Fruit fly (Drosophila melanogaster) Kc167 (cell line): ENCODE data around the gene fid.

Experiments used
- Myc ChIP-seq: fragments of >200 bp; optimal IDR thresholded peaks from 2 replicates; lab custom pipeline; 2017; ENCODE audit warnings: missing external identifiers
- Sin3A ChIP-seq: fragments of >200 bp; optimal IDR thresholded peaks from 2 replicates; lab custom pipeline; 2018; ENCODE audit warnings: missing external identifiers
- h ChIP-seq: fragments of >200 bp; optimal IDR thresholded peaks from 3 replicates; lab custom pipeline; 2018; ENCODE audit warnings: missing external identifiers
- insv ChIP-seq: fragments of >200 bp; optimal IDR thresholded peaks from 3 replicates; lab custom pipeline; 2018; ENCODE audit warnings: missing external identifiers
- psq ChIP-seq: fragments of >200 bp; optimal IDR thresholded peaks from 2 replicates; lab custom pipeline; 2017; ENCODE audit warnings: missing external identifiers
- ttk ChIP-seq: sonication (Bioruptor generic); optimal IDR thresholded peaks from 2 replicates; lab custom pipeline; 2017; ENCODE audit warnings: missing external identifiers

fid gene

dm6 chr3R:25997068-25997714 lies 27.3 kb downstream of the fid start:
- TF ChIP-seq Myc (lab: Kevin White, UChicago) (no peak), Sin3A (lab: Kevin White, UChicago) (no peak), ttk (lab: Kevin White, UChicago) (no peak), h (lab: Kevin White, UChicago) (no peak), psq (lab: Kevin White, UChicago) (no peak)

DNA sequence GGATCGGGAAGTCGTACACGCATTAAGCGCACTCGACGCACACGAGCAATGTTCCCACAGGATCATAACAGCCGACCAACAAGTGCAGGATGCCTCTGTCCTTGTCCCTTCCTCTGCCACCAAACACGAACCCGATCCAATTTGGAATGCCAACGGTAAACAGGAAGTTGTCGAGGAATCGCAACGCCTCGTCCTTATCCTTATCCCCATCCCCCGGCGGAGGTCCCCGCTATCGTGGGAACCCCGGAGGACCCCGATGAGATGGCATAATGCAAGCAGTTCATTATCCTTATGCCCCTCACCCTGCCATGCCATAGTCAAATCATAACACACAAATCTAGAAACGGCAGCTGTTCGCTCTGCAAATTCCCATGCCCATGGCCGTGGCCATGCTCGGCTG lies 29.2 kb downstream of the fid start:
- TF ChIP-seq Myc (lab: Kevin White, UChicago): no peak
- no peak for TF ChIP-seq h (lab: Kevin White, UChicago)
- TF ChIP-seq ttk (lab: Kevin White, UChicago): no peak
- TF ChIP-seq insv: no peak
- no peak for TF ChIP-seq psq (lab: Kevin White, UChicago)
- TF ChIP-seq Sin3A (lab: Kevin White, UChicago): no peak

dm6 chr3R:25999611-26000010 lies 29.7 kb downstream of the fid start:
- no peak for TF ChIP-seq psq (lab: Kevin White, UChicago)
- TF ChIP-seq insv: no peak
- no peak for TF ChIP-seq Myc (lab: Kevin White, UChicago)
- no peak for TF ChIP-seq h (lab: Kevin White, UChicago)
- no peak for TF ChIP-seq ttk (lab: Kevin White, UChicago)
- TF ChIP-seq Sin3A (lab: Kevin White, UChicago): no peak

- no peak for TF ChIP-seq psq (lab: Kevin White, UChicago)
- no peak for TF ChIP-seq ttk (lab: Kevin White, UChicago)
These were observed 31.1 kb downstream of the fid start for dm6 chr3R:26000720-26001682.

DNA sequence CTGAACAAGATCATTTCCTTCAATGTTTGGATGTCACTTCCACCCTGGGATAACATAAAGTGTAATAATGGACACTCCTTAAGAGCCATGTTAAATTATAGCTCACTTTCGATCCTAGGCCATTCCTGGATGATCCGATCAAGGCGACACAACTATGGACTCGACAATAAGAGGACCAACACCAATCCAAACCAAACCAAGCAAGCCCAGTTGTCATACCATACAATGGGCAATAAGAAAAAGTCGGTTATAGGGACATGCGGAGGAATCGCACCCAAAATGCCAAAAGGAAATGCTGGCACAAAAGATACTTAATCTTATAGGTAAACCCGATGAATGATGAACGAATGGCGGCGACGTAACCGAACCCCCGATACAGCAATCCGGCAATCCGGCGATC lies 32.2 kb downstream of the fid start:
- no peak for TF ChIP-seq Myc (lab: Kevin White, UChicago)
- no peak for TF ChIP-seq Sin3A (lab: Kevin White, UChicago)

DNA sequence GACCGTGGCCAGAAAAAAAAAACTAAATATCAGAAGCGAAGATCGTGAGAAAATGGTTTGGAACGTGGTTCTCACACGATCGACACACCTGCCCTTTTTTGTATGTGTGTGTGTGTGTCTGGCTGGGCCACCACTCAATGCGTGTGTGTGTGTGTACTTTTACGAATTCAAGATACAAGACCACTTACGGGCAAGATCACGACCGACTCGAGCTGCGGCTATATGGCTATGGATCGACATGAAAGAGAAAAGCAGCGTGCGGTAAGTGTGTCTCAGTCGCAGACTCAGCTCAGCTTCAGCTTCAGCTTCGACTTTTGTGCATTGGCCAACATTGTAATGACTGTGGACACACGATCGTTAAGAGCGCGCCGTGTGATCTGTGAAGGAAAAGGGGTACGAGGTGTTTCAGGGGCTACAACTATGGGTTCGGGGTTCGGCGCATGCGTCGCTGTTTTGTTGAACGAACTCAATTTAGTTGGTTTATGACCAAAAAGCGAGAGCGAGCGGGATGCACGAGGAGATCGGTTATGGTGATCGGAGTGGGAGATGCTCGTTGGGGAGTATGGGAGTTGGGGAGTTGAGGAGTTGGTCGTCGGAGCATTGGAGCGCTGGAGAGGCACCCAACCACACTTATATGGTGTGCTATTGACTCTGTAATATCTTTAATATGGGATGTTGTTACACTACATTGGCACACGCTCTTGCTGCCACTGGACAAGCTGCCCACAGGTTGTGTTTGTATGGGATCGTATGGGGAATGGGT lies 32.9 kb downstream of the fid start:
- no peak for TF ChIP-seq ttk (lab: Kevin White, UChicago)
- TF ChIP-seq Sin3A (lab: Kevin White, UChicago): no peak
- TF ChIP-seq h (lab: Kevin White, UChicago): no peak

dm6 chr3R:26004377-26005000 lies 34.6 kb downstream of the fid start:
- TF ChIP-seq Myc (lab: Kevin White, UChicago) (no peak), ttk (lab: Kevin White, UChicago) (no peak), h (lab: Kevin White, UChicago) (no peak), psq (lab: Kevin White, UChicago) (no peak), insv (no peak), Sin3A (lab: Kevin White, UChicago) (no peak)

DNA sequence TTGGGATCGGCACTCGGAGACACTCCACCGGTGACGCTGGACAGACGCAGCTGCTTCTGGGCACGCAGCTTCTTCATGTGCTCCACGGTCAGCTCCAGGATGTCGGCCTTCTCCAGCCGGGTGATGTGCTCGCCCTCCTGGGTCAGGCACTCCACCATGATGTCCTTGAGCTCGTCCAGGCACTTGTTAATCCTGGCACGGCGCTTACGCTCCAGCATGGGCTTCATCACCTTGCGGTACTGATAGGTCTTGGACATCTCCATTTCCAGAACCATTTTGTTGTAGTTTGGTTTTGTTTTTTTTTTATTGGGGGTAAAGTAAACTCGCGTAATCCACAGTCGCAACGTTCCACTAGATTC lies 35.7 kb downstream of the fid start:
- TF ChIP-seq psq (lab: Kevin White, UChicago): no peak
- TF ChIP-seq h (lab: Kevin White, UChicago): no peak
- TF ChIP-seq insv: no peak
- no peak for TF ChIP-seq Sin3A (lab: Kevin White, UChicago)
- TF ChIP-seq ttk (lab: Kevin White, UChicago): no peak

DNA sequence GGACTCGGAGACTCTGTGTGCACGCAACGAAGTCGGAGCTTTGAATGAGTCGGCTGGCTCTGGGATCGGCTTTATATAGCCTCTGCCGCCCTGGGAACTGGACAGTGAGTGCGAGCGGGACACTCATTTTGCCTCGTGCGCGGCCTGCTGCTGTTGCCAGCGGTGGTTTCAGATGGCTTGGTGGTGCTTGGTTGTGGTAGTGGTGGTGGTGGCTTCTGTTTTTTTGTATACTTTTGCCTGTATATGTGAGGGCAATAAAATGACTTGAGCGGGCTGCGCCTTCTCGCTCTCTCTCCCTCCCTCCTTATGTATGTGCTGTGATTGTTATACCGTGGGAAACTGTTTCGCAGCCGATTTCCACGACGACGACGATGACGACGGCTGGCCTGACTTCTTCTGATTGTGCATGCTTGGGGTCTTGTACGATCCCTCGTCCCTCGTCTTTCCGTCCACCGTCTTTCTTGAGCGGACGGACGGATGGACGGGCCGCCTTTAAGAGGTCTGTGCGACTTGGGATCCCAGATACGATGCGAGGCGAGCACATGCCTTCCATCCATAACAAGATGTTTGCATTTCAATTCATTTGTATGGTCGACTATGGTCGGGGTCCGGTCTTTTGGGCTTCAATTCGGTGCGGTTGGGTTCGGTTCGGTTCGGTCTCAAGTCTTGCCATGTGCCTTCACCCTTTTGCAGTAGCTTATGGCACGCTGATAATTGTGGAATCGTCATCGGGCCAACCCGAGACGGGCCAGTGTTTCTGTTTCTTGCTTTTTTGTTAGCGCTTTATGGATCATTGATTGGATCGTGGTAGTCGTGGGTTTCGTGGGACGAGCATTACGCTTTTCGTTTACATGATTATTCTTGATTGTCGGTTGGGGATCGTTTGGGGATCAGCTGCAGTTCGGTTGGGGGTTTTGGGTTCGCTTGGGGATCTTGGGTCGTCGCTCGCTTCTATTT lies 36.4 kb downstream of the fid start:
- TF ChIP-seq Sin3A (lab: Kevin White, UChicago) (no peak), psq (lab: Kevin White, UChicago) (no peak), Myc (lab: Kevin White, UChicago) (no peak), insv (no peak), h (lab: Kevin White, UChicago) (peak; percentile 91), ttk (lab: Kevin White, UChicago) (no peak)

DNA sequence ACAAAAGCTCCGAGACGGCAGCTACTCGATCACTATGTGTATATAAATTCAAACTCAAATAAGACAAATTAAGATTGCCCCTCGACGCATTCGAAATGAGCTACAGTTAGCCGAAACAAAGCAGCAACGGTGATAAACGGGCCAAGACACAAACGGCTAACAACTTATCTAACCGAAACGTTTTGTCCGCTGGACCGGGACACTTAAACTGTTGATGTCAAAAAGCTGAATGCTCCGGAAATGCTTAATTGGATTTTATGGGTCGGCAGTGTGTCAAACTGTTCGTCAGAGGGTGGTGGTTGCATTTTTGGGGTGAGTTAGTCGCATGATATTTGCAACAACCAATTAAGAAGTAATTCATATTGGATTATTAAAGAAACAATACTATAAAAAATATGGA lies 37.4 kb downstream of the fid start:
- no peak for TF ChIP-seq insv
- TF ChIP-seq Myc (lab: Kevin White, UChicago): no peak
- TF ChIP-seq ttk (lab: Kevin White, UChicago): no peak
- no peak for TF ChIP-seq Sin3A (lab: Kevin White, UChicago)
- TF ChIP-seq psq (lab: Kevin White, UChicago): no peak
- TF ChIP-seq h (lab: Kevin White, UChicago): no peak
